Fruit fly (Drosophila melanogaster) whole organism, larva: ENCODE data around the gene CG2841.
A peak's percentile ranks its signal among the peaks of the same experiment; 100 is the strongest.

Experiments used
- noc ChIP-seq: fragments of 200-800 bp; sonication (Bioruptor generic); optimal IDR thresholded peaks from 3 replicates; lab custom pipeline; 2019; ENCODE audit warnings: missing biosample characterization, mild to moderate bottlenecking, missing genetic modification characterization, moderate library complexity

The CG2841 gene

DNA sequence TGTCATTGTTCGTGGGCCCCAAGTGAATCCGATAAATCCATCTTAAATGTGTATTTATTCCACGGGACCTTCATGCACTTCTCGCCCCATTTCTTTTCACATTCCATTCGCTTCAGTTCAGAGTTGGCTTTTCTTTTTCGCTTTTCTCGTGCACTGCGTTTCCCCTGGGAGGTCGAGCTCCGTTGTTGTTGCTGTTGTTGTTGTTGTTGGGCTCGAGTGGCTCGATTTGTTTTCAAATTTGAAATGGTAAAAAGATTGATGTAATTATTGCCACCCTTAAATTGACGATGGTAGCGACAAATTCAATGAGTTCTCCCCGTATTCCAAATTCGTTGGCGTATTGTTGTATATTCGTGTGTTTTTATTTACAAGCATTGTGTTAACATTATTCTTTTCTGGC is 45.3 kb downstream of the CG2841 start:
- no peak for TF ChIP-seq noc (tag; lab: Kevin White, UChicago)

DNA sequence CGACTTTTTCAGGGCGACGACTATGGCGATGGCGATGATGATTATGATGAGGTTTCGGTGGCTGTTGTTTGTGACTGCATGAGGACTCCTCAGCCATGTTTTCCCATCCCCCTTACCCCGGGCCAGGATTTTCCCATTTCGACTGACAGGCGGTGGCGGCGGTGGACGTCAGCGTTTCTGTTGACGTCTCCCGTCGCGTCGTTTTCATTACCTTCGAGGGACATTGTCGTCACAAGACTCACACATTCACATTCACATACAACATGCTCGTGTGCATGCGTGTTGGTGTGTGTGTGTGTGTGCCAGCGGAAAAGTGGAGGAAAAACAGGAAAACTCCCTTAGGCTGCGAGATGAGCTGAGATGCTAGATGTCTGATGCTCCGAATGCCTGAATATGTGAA is 46.4 kb downstream of the CG2841 start:
- TF ChIP-seq noc (tag; lab: Kevin White, UChicago) = no peak

DNA sequence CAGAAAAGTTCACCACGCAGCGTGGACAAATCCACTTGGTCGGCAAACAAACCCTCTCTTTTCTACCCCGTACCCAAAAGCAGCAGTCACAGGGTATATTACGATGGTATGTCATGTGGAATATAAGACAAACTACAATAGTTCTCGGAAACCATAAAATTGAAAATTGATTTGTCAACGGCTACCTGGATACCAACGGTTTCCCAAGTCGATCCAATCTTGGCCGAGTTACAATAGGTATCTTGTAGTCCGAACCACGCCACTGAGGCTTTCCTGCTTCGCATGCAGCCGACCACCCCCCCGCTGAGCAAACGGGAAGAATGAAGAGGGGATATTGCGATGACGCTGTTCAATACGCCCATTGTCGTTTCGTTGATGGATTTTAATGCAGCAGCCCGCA is 47.8 kb downstream of the CG2841 start:
- TF ChIP-seq noc (tag; lab: Kevin White, UChicago) = no peak

DNA sequence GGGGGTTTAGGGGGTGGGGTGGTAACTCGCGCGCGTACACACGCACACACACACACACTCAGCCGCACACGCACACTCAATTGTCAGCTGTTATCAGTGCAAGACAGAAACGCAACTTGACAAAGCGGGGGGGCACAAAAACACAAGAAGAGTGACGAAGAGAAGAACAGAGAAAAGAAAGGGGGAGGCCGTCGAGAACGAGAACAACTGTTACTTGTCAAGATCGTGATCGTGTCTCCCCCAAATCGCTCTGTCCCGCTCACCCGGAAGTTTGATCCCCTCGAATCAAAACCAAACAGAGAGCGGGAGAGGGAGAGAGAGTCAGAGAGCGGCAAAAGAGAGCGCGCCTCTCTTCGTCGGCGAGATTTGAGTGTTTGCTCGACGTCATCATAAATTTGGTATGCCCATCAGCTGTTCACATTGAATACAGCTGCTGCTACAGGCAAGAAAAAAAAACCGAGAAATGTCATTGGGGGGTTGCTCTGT is 48.8 kb downstream of the CG2841 start:
- peak; percentile 26 for TF ChIP-seq noc (tag; lab: Kevin White, UChicago)

DNA sequence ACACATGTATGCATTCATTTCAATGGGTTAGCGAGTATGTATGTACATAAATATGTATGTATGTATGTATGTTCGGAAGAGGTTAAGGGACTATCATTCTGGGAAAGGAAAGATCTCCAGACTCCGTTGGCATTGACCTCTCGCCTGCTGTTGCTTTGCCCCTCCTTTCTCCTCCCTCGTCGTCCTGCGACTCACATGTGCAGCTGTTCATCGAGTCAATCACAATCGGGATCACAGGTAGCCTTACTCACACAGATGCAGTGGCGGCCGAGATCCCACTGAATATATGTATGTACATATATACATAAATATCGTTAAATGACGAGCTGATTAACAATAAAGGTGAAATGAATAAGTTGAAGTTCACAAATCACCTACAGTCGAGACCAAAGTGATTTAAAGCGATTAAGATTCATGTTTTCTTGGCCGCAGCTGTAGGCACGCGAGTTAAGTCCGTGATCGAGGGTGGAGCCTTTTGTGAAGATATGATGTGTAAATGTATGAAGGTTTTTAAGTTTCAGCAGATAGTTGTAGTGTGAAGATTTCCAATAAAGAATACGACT is 57.7 kb downstream of the CG2841 start:
- no peak for TF ChIP-seq noc (tag; lab: Kevin White, UChicago)

DNA sequence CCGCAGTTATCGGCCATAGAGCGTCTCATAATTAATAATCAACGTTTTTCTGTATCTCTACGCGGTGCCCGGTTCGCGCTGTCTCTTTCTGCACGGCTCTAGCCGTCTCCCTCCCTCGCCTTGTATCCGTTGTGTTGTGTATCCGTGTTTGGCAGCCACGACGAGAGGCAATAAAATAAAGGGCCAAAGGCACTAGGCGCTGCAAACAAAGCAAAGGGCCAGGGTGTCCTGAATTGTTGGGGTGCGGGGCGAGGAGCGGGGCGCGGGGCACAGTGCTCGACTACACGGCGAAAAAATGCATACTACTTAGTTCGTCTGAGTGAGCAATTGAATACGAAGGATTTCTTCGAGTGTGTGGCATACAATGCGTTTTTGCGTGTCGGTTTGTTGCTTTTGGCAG is 58.6 kb downstream of the CG2841 start:
- no peak for TF ChIP-seq noc (tag; lab: Kevin White, UChicago)

DNA sequence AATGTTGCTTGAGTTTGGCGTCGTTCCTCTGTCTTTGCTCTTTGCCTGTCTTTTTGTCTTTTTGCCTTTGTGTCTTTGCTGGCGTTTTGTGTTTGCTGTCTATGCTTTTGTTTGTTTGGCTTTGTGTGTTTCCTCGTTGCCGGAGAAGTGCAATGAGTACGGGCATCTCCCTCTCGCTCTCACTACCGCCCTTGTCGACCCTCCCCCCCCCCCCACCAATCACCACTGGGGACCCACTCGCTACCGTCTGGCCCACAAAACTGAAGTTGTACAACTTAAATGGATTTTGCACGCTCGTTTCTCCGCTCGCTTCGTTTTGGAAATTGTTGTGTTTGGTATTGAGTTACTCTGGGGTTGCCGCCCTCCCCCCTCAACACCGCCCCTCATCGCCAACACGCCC is 59.4 kb downstream of the CG2841 start:
- no peak for TF ChIP-seq noc (tag; lab: Kevin White, UChicago)

DNA sequence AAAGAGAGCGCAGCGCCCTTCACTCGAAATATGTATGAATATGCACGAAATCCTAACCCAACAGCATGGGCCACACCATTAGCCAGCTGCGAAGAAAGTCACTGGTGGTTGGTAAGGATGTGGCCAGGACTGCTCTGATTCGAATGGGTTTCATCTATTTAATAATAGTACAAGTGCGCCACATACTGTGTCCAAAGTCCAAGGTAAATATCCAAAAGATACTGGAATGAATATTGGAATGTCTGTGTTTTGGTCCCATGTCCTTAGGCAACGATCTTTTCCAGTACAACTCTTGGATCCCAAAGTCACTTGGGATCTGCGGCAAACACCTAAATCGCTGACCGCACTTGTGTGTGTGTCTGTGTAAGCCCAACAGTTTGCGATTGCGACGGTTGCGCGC is 59.8 kb downstream of the CG2841 start:
- peak; percentile 36 for TF ChIP-seq noc (tag; lab: Kevin White, UChicago)

DNA sequence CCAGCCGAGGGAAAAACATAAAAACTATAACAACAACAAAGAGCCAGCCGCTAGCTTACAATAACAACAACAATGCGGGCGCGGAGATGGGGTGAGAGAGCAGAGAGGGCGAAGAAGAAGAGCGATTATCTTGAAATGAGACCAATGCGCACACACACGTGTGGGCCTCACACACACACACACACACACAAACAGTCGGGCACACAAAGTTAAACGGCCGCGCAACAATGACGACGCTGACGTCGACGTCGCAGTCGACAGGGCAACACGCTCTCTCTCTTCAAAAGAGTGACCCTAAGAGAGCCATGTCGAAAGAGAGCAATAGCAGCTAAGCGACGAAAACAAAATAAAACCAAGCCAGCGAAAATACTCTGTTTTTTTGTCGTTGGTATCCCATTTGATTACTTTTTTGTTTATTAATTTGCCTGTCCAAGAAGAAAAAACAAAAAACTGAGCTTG is 60.3 kb downstream of the CG2841 start:
- peak; percentile 46 for TF ChIP-seq noc (tag; lab: Kevin White, UChicago)

DNA sequence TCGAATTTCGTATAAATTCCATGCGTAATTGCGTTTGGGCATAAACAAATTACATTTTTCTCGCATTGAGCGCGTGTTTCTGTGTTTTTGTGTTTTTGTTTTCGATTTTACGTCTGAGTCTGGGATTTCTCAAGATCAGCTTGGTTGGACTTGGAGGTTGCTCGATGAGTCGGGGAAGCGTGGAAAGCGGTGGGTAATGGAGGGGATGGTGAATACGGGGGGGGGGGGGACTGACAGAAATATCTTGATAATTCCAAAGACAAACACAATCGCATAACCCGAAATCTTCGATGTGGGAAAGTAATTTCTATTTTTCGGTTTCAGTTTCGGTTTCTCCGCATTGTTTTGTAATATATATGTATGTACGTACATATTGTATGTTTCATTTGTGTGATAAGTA is 60.9 kb downstream of the CG2841 start:
- no peak for TF ChIP-seq noc (tag; lab: Kevin White, UChicago)

DNA sequence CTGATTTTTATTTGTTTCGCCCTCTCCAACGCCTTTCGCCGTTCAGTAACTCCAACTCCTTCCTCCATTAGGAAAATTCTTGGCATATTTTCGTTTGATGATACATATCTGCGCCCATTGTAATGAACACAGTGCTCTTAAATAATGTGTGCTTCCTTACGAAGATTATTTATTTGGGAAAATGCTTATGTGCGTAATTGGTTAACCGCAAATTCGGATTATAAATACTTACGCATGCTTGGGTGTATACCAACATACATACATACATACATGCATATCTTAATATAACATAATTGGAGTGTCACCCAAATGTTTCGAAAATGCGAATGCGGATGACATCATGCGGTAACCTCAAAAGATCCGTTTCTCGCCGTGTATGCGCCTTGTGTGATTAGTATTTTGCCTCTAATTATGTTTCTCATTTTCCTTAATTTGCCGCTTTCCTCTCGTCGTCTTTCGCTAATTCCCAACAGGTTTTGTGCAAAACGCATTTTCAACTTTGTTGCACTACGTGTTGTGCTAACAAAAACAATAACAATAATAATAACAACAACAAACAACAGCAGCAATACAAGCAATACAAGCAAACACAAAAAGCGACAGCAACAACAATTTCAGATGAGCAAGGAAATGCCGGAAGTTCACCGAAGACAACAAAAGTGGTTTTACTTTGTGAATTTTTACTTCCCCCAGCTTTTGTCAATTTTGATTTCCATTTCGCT is 61.5 kb downstream of the CG2841 start:
- TF ChIP-seq noc (tag; lab: Kevin White, UChicago) = no peak

DNA sequence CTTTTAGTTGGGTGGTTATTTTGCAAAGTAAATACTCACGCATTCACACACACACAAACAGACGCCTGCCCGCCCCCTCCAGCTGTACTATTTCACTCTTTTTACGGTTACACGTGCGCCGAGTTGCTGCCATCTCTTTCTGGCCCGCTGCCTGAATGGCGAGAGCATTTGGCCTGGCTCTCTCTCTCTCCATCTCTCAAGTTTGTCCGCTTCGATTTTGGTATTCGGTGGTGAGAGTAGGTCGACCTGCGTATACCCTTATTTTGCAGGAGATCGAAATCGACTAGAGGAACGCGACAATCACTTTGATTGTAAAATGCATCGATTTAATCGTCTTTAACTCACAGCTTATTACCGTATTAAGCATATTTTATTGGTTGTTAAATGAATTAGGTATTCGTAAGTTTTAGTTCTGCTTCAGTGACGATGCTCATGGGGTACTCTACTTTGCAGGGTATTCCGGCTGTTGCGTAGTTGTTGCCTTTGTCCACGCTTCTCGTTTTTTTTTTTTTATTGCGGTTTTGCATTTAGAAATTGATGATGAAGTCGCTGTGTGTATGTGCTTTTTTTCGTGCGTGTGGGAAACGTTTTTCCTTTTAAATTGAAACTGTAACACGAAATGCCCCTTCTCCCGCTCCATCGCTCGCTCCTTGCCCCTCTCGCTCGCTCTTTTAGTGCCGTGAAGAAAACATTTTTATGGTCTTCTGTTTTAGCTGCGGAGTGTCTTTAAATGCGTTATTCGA is 62.2 kb downstream of the CG2841 start:
- peak; percentile 95 for TF ChIP-seq noc (tag; lab: Kevin White, UChicago)

DNA sequence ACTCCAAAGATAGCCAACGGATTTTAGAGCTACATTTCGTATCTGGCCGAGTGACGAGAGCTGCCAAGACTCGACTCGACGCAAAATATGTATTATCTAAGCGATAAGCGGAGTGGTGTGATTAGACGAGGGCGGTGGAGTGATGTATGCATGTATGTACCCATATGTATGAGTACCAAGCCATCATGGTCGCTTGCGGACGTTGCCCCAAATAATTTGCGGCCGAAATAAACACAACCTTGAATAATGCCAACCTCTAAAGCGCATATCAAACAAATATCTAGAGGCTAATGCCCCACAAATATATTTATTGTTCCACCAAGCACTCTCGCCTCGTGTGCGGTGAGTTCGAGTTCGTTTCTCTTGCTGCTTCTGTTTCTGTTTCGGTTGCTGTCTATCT is 63.3 kb downstream of the CG2841 start:
- no peak for TF ChIP-seq noc (tag; lab: Kevin White, UChicago)

DNA sequence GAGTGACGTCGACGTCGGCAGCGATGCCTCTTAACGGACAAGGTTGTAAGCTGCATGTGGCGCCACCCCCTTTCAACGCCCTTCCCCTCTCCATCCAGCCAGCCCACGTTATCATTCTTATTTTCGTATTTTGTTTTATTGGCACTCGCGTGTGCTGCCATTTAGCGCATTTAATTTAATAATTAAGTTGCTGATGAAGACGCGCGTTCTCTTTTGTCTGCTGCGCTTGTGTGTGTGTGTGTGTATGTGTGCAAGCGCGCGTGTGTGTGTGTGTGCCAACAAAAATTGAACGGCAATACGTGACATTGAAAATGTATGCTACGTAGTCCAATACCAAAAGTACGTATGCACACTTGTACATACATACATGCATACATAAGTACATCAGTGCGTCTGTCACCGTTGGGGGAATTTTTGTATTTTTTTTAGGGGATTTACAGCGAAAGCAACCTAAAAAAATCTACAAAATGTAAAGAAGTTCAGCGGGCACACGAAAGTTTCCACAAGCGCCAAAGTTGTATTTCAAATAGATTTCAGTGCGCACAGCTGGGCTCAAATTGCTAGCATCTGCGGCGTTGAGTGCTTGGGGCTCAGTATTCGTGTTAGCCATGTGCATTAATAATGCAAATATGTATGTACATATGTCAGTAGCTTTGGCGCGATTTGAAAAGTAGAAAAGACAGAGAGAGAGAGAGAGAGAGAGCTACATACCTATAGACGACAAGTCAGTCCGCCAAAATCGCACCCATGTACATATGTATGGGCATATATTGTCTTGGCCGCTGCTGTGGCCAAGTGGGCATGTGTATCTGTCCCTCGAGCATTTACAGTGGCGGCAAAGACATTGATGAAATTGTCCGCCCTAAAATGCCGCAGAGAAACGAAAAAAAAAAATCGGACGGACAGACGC is 64.3 kb downstream of the CG2841 start:
- peak; percentile 41 for TF ChIP-seq noc (tag; lab: Kevin White, UChicago)

DNA sequence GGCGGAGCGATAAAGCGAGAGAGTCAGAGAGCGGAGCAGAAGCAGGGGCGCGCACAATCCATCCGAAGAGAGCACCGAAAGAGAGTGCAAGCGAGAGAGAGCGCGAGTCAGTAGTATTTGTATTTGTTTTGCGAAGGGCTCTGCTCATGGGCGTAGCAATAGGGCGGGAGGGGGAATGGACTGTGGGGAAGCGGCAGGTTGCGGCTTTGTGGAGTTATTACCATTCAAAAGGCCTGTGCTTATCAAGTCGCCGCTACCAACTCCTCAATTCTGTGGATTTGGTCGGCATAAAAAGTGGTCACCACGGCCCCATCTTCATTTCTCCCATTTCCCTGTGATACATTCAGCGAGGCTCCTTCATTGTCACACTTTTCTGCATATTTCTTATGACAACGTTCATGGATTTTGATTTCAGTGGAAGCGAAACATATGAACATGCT is 65.1 kb downstream of the CG2841 start:
- TF ChIP-seq noc (tag; lab: Kevin White, UChicago) = peak; percentile 81
